Fruit fly (Drosophila melanogaster): ENCODE data around the gene laza.
A peak's percentile ranks its signal among the peaks of the same experiment; 100 is the strongest.

laza gene

DNA sequence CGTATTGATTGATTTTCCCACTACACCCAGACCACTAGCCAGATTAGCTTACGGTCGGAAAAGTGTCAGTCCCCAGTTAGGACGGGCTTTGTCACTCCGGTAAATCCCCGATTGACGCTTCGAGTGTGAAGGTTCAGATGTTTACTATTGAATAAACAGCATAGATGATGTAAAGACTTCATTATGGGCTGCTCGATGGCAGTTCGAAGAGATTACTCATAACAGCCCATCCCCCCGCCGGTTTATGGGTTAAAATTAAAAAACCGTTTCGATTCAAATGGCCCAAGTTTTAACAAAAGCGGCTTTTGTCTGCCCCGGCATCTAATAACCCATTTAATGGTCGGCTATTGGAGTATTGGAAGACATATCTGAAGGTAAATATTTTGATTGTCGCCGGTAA, 23.8 kb downstream of the laza start:
- TF ChIP-seq GATAd (GFP tag; optimal IDR thresholded peaks at IDR 0.05) (no peak), tai (GFP tag; optimal IDR thresholded peaks at IDR 0.05) (no peak), Abd-B (GFP tag; optimal IDR thresholded peaks at IDR 0.05) (no peak), jim (GFP tag; optimal IDR thresholded peaks at IDR 0.05) (no peak), usp (GFP tag; optimal IDR thresholded peaks at IDR 0.05) (no peak), Dfd (GFP tag; optimal IDR thresholded peaks at IDR 0.05) (no peak), br (GFP tag; optimal IDR thresholded peaks at IDR 0.05) (no peak), Sp1 (GFP tag; optimal IDR thresholded peaks at IDR 0.05) (no peak), CrebA (GFP tag; optimal IDR thresholded peaks at IDR 0.05; ENCODE audit: borderline replicate concordance) (no peak), Mio (GFP tag; optimal IDR thresholded peaks at IDR 0.05) (no peak), Hr78 (GFP tag; optimal IDR thresholded peaks at IDR 0.05) (no peak), ey (GFP tag; optimal IDR thresholded peaks at IDR 0.05) (no peak), HLH106 (tag; optimal IDR thresholded peaks at IDR 0.05) (no peak), Hnf4 (GFP tag; optimal IDR thresholded peaks at IDR 0.05) (no peak), Rel (GFP tag; optimal IDR thresholded peaks at IDR 0.05) (no peak), Rel (tag; optimal IDR thresholded peaks at IDR 0.05) (no peak), N (GFP tag; optimal IDR thresholded peaks at IDR 0.05) (no peak), Hr83 (GFP tag; optimal IDR thresholded peaks at IDR 0.05; ENCODE audit: poor library complexity, severe bottlenecking) (no peak), lola (GFP tag; optimal IDR thresholded peaks at IDR 0.05) (no peak)

DNA sequence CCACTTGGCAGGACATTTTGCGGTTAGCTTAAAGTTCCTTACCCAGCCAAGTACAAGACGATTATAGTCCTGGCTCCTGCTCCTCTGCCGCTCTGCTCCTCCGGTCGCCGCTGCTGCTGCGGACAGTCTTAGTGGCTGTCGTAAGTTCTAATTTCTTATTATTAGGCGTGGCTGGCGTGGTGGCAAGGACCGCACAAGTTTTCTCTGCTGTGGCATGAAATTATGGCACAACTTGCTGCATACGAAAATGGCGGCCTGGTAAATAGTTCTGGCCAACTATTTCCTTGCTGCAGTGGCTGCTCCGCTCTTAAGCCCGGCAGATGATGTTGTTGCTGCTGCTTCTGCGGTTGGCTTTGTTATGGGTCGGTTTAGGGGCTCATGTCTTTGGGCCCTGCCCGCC, 36.2 kb downstream of the laza start:
- TF ChIP-seq dsf (GFP tag; optimal IDR thresholded peaks at IDR 0.05; ENCODE audit: borderline replicate concordance) = no peak
- TF ChIP-seq Vsx2 (GFP tag; optimal IDR thresholded peaks at IDR 0.05; ENCODE audit: partially characterized antibody) = no peak
- no peak for TF ChIP-seq Abd-B (GFP tag; optimal IDR thresholded peaks at IDR 0.05)
- no peak for TF ChIP-seq HLH106 (tag; optimal IDR thresholded peaks at IDR 0.05)

DNA sequence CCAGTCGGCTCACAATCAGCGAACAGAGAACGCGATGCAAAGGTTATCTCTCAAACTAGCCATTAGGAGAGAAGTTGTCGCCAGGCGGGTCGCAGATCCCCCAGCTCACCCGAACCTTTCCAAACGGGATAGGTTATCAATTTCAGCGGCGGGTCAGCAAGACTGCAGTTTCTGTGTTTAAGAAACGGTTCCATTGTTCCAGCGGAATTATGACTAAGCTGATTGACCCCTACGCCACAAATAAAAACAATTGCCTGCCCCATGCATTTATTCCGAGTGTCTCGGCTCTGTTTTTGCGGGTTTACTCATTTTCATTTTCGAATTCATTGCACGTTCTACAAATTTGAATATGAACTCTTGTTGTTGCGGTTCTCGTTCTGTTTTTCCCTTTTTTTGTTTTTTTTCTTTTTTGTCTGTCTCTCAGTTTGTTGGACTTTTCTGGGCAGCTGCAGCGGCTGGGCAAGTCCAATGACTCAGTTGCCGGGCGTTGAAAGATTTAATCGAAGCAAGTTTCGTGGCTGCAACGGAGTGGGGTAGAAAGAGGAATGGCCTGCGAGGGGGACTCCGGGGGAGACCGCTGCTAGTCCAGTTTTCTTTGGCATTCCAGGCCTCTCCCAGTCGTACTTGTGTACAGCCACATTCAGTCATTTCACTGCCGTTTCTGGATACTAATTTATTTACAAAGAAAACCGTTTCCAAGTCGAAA, 40.2 kb downstream of the laza start:
- no peak for TF ChIP-seq usp (GFP tag; optimal IDR thresholded peaks at IDR 0.05)
- TF ChIP-seq GATAd (GFP tag; optimal IDR thresholded peaks at IDR 0.05) = no peak
- no peak for TF ChIP-seq Rel (GFP tag; optimal IDR thresholded peaks at IDR 0.05)
- peak; percentile 49 for TF ChIP-seq Rel (tag; optimal IDR thresholded peaks at IDR 0.05)

DNA sequence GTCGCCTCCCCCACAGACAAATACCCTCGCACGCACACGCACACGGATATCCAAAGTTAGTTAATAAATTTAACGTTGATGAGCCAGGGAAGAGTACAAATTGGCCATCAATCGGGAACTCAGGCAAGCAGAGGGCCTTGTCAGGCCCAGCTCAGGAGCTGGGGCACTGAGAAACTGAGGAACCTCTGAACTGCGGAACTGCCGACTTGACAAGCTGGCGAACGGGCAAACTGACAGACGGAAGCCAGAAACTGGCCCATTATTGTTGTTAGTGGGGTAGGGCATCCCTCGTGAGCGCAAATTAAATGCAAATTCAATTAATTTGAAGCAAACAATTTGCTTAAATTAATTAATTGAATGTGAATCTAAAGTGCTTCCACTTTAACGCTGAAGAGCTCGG, 44.8 kb downstream of the laza start:
- TF ChIP-seq CG32264 (GFP tag; optimal IDR thresholded peaks at IDR 0.05) (no peak), Dfd (GFP tag; optimal IDR thresholded peaks at IDR 0.05) (no peak), Rel (GFP tag; optimal IDR thresholded peaks at IDR 0.05) (no peak), Rel (tag; optimal IDR thresholded peaks at IDR 0.05) (no peak), dmrt93B (GFP tag; optimal IDR thresholded peaks at IDR 0.05) (no peak), Hr78 (GFP tag; optimal IDR thresholded peaks at IDR 0.05) (no peak), HLH106 (tag; optimal IDR thresholded peaks at IDR 0.05) (no peak)
